Fruit fly (Drosophila melanogaster) whole organism, prepupa: ENCODE data around the gene RhoGEF64C.
A peak's percentile ranks its signal among the peaks of the same experiment; 100 is the strongest.

ENCODE experiments used
- Blimp-1 ChIP-seq: fragments of 200-800 bp; sonication (Bioruptor generic); optimal IDR thresholded peaks from 3 replicates; lab custom pipeline; 2017; ENCODE audit warnings: missing biosample characterization, missing genetic modification characterization, mild to moderate bottlenecking, moderate library complexity, missing genetic modification reagents
- CG10669 ChIP-seq: fragments of 200-800 bp; sonication (Bioruptor generic); optimal IDR thresholded peaks from 3 replicates; lab custom pipeline; 2018; ENCODE audit warnings: missing biosample characterization, mild to moderate bottlenecking, missing genetic modification characterization, moderate library complexity
- CG11294 ChIP-seq: fragments of 200-800 bp; sonication (Bioruptor generic); IDR thresholded peaks from 2 replicates; pipeline ENCODE4 v1.3.6; 2022; ENCODE audit warnings: missing biosample characterization, missing genetic modification characterization
- CG11762 ChIP-seq: fragments of 200-800 bp; sonication (Bioruptor generic); optimal IDR thresholded peaks from 3 replicates; lab custom pipeline; 2016; ENCODE audit warnings: missing biosample characterization, missing genetic modification characterization; ENCODE audit not compliant: insufficient read depth
- CG11902 ChIP-seq: fragments of 200-800 bp; sonication (Bioruptor generic); optimal IDR thresholded peaks from 3 replicates; lab custom pipeline; 2016; ENCODE audit warnings: missing biosample characterization, missing genetic modification characterization
- CG15336 ChIP-seq: fragments of 200-800 bp; sonication (Bioruptor generic); IDR thresholded peaks from 2 replicates; pipeline ENCODE4 v1.3.6; 2022; ENCODE audit warnings: missing biosample characterization, missing genetic modification characterization
- CG16779 ChIP-seq: fragments of 200-800 bp; sonication (Bioruptor generic); optimal IDR thresholded peaks from 3 replicates; lab custom pipeline; 2017; ENCODE audit warnings: missing biosample characterization, mild to moderate bottlenecking, missing genetic modification characterization
- CG3032 ChIP-seq: fragments of 200-800 bp; optimal IDR thresholded peaks from 2 replicates; lab custom pipeline; 2019; ENCODE audit warnings: missing biosample characterization, mild to moderate bottlenecking, missing genetic modification characterization, moderate library complexity
- CG31627 ChIP-seq: fragments of 200-800 bp; sonication (Bioruptor generic); optimal IDR thresholded peaks from 3 replicates; lab custom pipeline; 2016; ENCODE audit warnings: missing biosample characterization, missing genetic modification characterization
- CG32006 ChIP-seq: fragments of 200-800 bp; sonication (Bioruptor generic); optimal IDR thresholded peaks from 3 replicates; lab custom pipeline; 2017; ENCODE audit warnings: missing biosample characterization, mild to moderate bottlenecking, missing genetic modification characterization
- CG3919 ChIP-seq: fragments of 200-800 bp; sonication (Bioruptor generic); optimal IDR thresholded peaks from 3 replicates; lab custom pipeline; 2016; ENCODE audit warnings: missing biosample characterization, missing genetic modification characterization
- CG4318 ChIP-seq: fragments of 200-800 bp; sonication (Bioruptor generic); optimal IDR thresholded peaks from 3 replicates; lab custom pipeline; 2017; ENCODE audit warnings: missing biosample characterization, mild to moderate bottlenecking, missing genetic modification characterization
- CG6163 ChIP-seq: fragments of 200-800 bp; sonication (Bioruptor generic); IDR thresholded peaks from 3 replicates; pipeline ENCODE4 v1.3.6; 2022; ENCODE audit warnings: missing biosample characterization, missing genetic modification characterization
- CG6792 ChIP-seq: fragments of 200-800 bp; sonication (Bioruptor generic); optimal IDR thresholded peaks from 3 replicates; lab custom pipeline; 2016; ENCODE audit warnings: missing biosample characterization, missing genetic modification characterization
- CG6808 ChIP-seq: fragments of 200-800 bp; sonication (Bioruptor generic); optimal IDR thresholded peaks from 3 replicates; lab custom pipeline; 2017; ENCODE audit warnings: missing biosample characterization, missing genetic modification characterization, mild to moderate bottlenecking, moderate library complexity, missing genetic modification reagents
- CG6854 ChIP-seq: fragments of 200-800 bp; sonication (Bioruptor generic); optimal IDR thresholded peaks from 2 replicates; lab custom pipeline; 2017; ENCODE audit warnings: missing biosample characterization, mild to moderate bottlenecking, missing genetic modification characterization
- CG7368 ChIP-seq: fragments of 200-800 bp; sonication (Bioruptor generic); optimal IDR thresholded peaks from 3 replicates; lab custom pipeline; 2016; ENCODE audit warnings: missing biosample characterization, missing genetic modification characterization
- CG8119 ChIP-seq: fragments of 200-800 bp; sonication (Bioruptor generic); IDR thresholded peaks from 3 replicates; pipeline ENCODE4 v1.3.6; 2022; ENCODE audit warnings: missing biosample characterization, missing genetic modification characterization
- CG8319 ChIP-seq: fragments of 200-800 bp; sonication (Bioruptor generic); optimal IDR thresholded peaks from 3 replicates; lab custom pipeline; 2016; ENCODE audit warnings: missing biosample characterization, missing genetic modification characterization
- CG8632 ChIP-seq: fragments of 200-800 bp; sonication (Bioruptor generic); optimal IDR thresholded peaks from 3 replicates; lab custom pipeline; 2016; ENCODE audit warnings: missing biosample characterization, missing genetic modification characterization
- CG9139 ChIP-seq: fragments of 200-800 bp; sonication (Bioruptor generic); optimal IDR thresholded peaks from 3 replicates; lab custom pipeline; 2017; ENCODE audit warnings: missing biosample characterization, mild to moderate bottlenecking, missing genetic modification characterization
- Eip78C ChIP-seq: fragments of 200-800 bp; sonication (Bioruptor generic); peaks from one replicate; lab custom pipeline; 2016; ENCODE audit warnings: missing biosample characterization, missing genetic modification characterization
- Ets96B ChIP-seq: fragments of 200-800 bp; optimal IDR thresholded peaks from 2 replicates; lab custom pipeline; 2019; ENCODE audit warnings: missing biosample characterization, mild to moderate bottlenecking, missing genetic modification characterization, moderate library complexity
- Gug ChIP-seq: fragments of 200-800 bp; sonication (Bioruptor generic); IDR thresholded peaks from 2 replicates; pipeline ENCODE4 v1.3.6; 2022; ENCODE audit warnings: missing biosample characterization, missing genetic modification characterization
- Hr39 ChIP-seq: fragments of 200-800 bp; sonication (Bioruptor generic); optimal IDR thresholded peaks from 2 replicates; lab custom pipeline; 2016; ENCODE audit warnings: missing biosample characterization, missing genetic modification characterization
- Hr4 ChIP-seq: fragments of 200-800 bp; sonication (Bioruptor generic); optimal IDR thresholded peaks from 3 replicates; lab custom pipeline; 2016; ENCODE audit warnings: missing biosample characterization, missing genetic modification characterization
- Lpt ChIP-seq: fragments of 200-800 bp; sonication (Bioruptor generic); optimal IDR thresholded peaks from 3 replicates; lab custom pipeline; 2016; ENCODE audit warnings: missing biosample characterization, missing genetic modification characterization
- Met ChIP-seq: fragments of 200-800 bp; sonication (Bioruptor generic); optimal IDR thresholded peaks from 3 replicates; lab custom pipeline; 2016; ENCODE audit warnings: missing biosample characterization, missing genetic modification characterization
- OdsH ChIP-seq: fragments of 200-800 bp; sonication (Bioruptor generic); optimal IDR thresholded peaks from 3 replicates; lab custom pipeline; 2016; ENCODE audit warnings: missing biosample characterization, missing genetic modification characterization
- Smox ChIP-seq: fragments of 200-800 bp; sonication (Bioruptor generic); optimal IDR thresholded peaks from 3 replicates; lab custom pipeline; 2016; ENCODE audit warnings: missing biosample characterization, missing genetic modification characterization
- Sox14 ChIP-seq: fragments of 200-800 bp; sonication (Bioruptor generic); optimal IDR thresholded peaks from 3 replicates; lab custom pipeline; 2016; ENCODE audit warnings: missing biosample characterization, missing genetic modification characterization
- achi ChIP-seq: fragments of 200-800 bp; sonication (Bioruptor generic); optimal IDR thresholded peaks from 3 replicates; lab custom pipeline; 2016; ENCODE audit warnings: missing biosample characterization, missing genetic modification characterization
- acj6 ChIP-seq: fragments of 200-800 bp; sonication (Bioruptor generic); optimal IDR thresholded peaks from 3 replicates; lab custom pipeline; 2016; ENCODE audit warnings: missing biosample characterization, missing genetic modification characterization
- cyc ChIP-seq: fragments of 200-800 bp; sonication (Bioruptor generic); optimal IDR thresholded peaks from 3 replicates; lab custom pipeline; 2016; ENCODE audit warnings: missing biosample characterization, missing genetic modification characterization
- dac ChIP-seq: fragments of 200-800 bp; sonication (Bioruptor generic); optimal IDR thresholded peaks from 2 replicates; lab custom pipeline; 2017; ENCODE audit warnings: missing biosample characterization, mild to moderate bottlenecking, missing genetic modification characterization
- dsx ChIP-seq: fragments of 200-800 bp; optimal IDR thresholded peaks from 3 replicates; lab custom pipeline; 2019; ENCODE audit warnings: missing biosample characterization, mild to moderate bottlenecking, missing genetic modification characterization, moderate library complexity; ENCODE audit not compliant: poor library complexity, severe bottlenecking
- eg ChIP-seq: fragments of 200-800 bp; sonication (Bioruptor generic); IDR thresholded peaks from 3 replicates; pipeline ENCODE4 v1.3.6; 2022; ENCODE audit warnings: missing biosample characterization, missing genetic modification characterization
- fd59A ChIP-seq: fragments of 200-800 bp; sonication (Bioruptor generic); optimal IDR thresholded peaks from 2 replicates; lab custom pipeline; 2017; ENCODE audit warnings: missing biosample characterization, mild to moderate bottlenecking, missing genetic modification characterization, missing genetic modification reagents
- fd85E ChIP-seq: fragments of 200-800 bp; sonication (Bioruptor generic); optimal IDR thresholded peaks from 3 replicates; lab custom pipeline; 2016; ENCODE audit warnings: missing biosample characterization, missing genetic modification characterization
- fkh ChIP-seq: fragments of 200-800 bp; sonication (Bioruptor generic); optimal IDR thresholded peaks from 3 replicates; lab custom pipeline; 2017; ENCODE audit warnings: missing biosample characterization, mild to moderate bottlenecking, missing genetic modification characterization, moderate library complexity
- net ChIP-seq: fragments of 200-800 bp; sonication (Bioruptor generic); optimal IDR thresholded peaks from 3 replicates; lab custom pipeline; 2016; ENCODE audit warnings: missing biosample characterization, missing genetic modification characterization
- pdm3 ChIP-seq: fragments of 200-800 bp; sonication (Bioruptor generic); optimal IDR thresholded peaks from 3 replicates; lab custom pipeline; 2016; ENCODE audit warnings: missing biosample characterization, missing genetic modification characterization
- salr ChIP-seq, 2 experiments: fragments of 200-800 bp; sonication (Bioruptor generic); optimal IDR thresholded peaks; 3 replicates each; lab custom pipeline; 2016 to 2018; ENCODE audit warnings: missing biosample characterization in 2 of 2, missing genetic modification characterization in 2 of 2, mild to moderate bottlenecking in 1 of 2
- spab ChIP-seq: fragments of 200-800 bp; sonication (Bioruptor generic); optimal IDR thresholded peaks from 2 replicates; lab custom pipeline; 2017; ENCODE audit warnings: missing biosample characterization, mild to moderate bottlenecking, missing genetic modification characterization, missing genetic modification reagents
- ss ChIP-seq, 2 experiments: fragments of 200-800 bp; sonication (Bioruptor generic); optimal IDR thresholded peaks; 2 replicates in 1 of 2; 3 replicates in 1 of 2; lab custom pipeline; 2017 to 2018; ENCODE audit warnings: mild to moderate bottlenecking in 2 of 2, missing biosample characterization in 2 of 2, missing genetic modification characterization in 2 of 2, moderate library complexity in 1 of 2
- svp ChIP-seq: fragments of 200-800 bp; sonication (Bioruptor generic); peaks from one replicate; lab custom pipeline; 2016; ENCODE audit warnings: missing biosample characterization, missing genetic modification characterization
- topi ChIP-seq: fragments of 200-800 bp; sonication (Bioruptor generic); optimal IDR thresholded peaks from 3 replicates; lab custom pipeline; 2016; ENCODE audit warnings: missing biosample characterization, missing genetic modification characterization

Gene RhoGEF64C

dm6 chr3L:4702003-4702402 is 9.4 kb downstream of the RhoGEF64C start:
- TF ChIP-seq pdm3 (peak; percentile 24), OdsH (GFP tag; lab: Kevin White, UChicago) (peak; percentile 33), ss (GFP tag; optimal IDR thresholded peaks at IDR 0.05; lab: Kevin White, UChicago) (peak in 1 of 2 experiments; percentile 29), achi (GFP tag; lab: Kevin White, UChicago) (peak; percentile 26), CG16779 (no peak), CG6163 (peak; percentile 58; the same call in 2 of the 3 replicates), dsx (GFP tag; lab: Kevin White, UChicago) (peak; percentile 6), svp (no peak), CG4318 (GFP tag; lab: Kevin White, UChicago) (no peak), CG8119 (GFP tag; lab: Robert Waterston, UW) (no peak; the same call in 2 of the 3 replicates), CG10669 (GFP tag; lab: Kevin White, UChicago) (peak; percentile 17), Hr4 (GFP tag; lab: Kevin White, UChicago) (peak; percentile 8), cyc (GFP tag; lab: Kevin White, UChicago) (no peak), Eip78C (GFP tag; lab: Kevin White, UChicago) (peak; percentile 80), CG32006 (peak; percentile 9), acj6 (GFP tag; lab: Kevin White, UChicago) (peak; percentile 46), Met (GFP tag; lab: Kevin White, UChicago) (no peak), CG7368 (no peak), Ets96B (tag; lab: Kevin White, UChicago) (peak; percentile 27), CG3032 (tag; lab: Kevin White, UChicago) (peak; percentile 2), fd59A (GFP tag; lab: Kevin White, UChicago) (peak; percentile 4)

- TF ChIP-seq cyc (GFP tag; lab: Kevin White, UChicago) = peak; percentile 2
- peak; percentile 72 for TF ChIP-seq Sox14 (GFP tag; lab: Kevin White, UChicago)
- no peak for TF ChIP-seq fkh (GFP tag; lab: Kevin White, UChicago)
- TF ChIP-seq CG10669 (GFP tag; lab: Kevin White, UChicago) = peak; percentile 9
- peak; percentile 40 for TF ChIP-seq net (GFP tag; lab: Kevin White, UChicago)
- peak; percentile 49 for TF ChIP-seq svp
- no peak for TF ChIP-seq ss (GFP tag; optimal IDR thresholded peaks at IDR 0.05; lab: Kevin White, UChicago)
- no peak for TF ChIP-seq fd85E (GFP tag; lab: Kevin White, UChicago)
- TF ChIP-seq acj6 (GFP tag; lab: Kevin White, UChicago) = peak; percentile 64
- TF ChIP-seq CG3032 (tag; lab: Kevin White, UChicago) = peak; percentile 52
- TF ChIP-seq CG9139 (GFP tag; lab: Kevin White, UChicago) = no peak
- peak in 1 of 2 experiments; percentile 81 for TF ChIP-seq salr (GFP tag; optimal IDR thresholded peaks at IDR 0.05; lab: Kevin White, UChicago)
- TF ChIP-seq CG11762 (GFP tag; lab: Kevin White, UChicago) = peak; percentile 33
- TF ChIP-seq CG31627 (GFP tag; lab: Kevin White, UChicago) = no peak
- TF ChIP-seq Smox (GFP tag; lab: Kevin White, UChicago) = no peak
- TF ChIP-seq CG15336 = peak; percentile 92
- peak; percentile 31 for TF ChIP-seq dsx (GFP tag; lab: Kevin White, UChicago)
- TF ChIP-seq Gug (GFP tag; lab: Robert Waterston, UW) = peak; percentile 87
- TF ChIP-seq Met (GFP tag; lab: Kevin White, UChicago) = no peak
- no peak for TF ChIP-seq CG6854 (GFP tag; lab: Kevin White, UChicago)
- TF ChIP-seq OdsH (GFP tag; lab: Kevin White, UChicago) = peak; percentile 72
- TF ChIP-seq fd59A (GFP tag; lab: Kevin White, UChicago) = no peak
- peak; percentile 74 for TF ChIP-seq CG4318 (GFP tag; lab: Kevin White, UChicago)
- TF ChIP-seq CG8319 (GFP tag; lab: Kevin White, UChicago) = peak; percentile 20
- TF ChIP-seq Hr39 (GFP tag; lab: Kevin White, UChicago) = no peak
- peak; percentile 88 for TF ChIP-seq eg (GFP tag; lab: Robert Waterston, UW)
- TF ChIP-seq spab (GFP tag; lab: Kevin White, UChicago) = no peak
- TF ChIP-seq Eip78C (GFP tag; lab: Kevin White, UChicago) = peak; percentile 89
- TF ChIP-seq Blimp-1 (GFP tag; lab: Kevin White, UChicago) = no peak
- TF ChIP-seq topi (GFP tag; lab: Kevin White, UChicago) = peak; percentile 48
- TF ChIP-seq CG8632 (GFP tag; lab: Kevin White, UChicago) = no peak
- TF ChIP-seq CG8119 (GFP tag; lab: Robert Waterston, UW) = peak; percentile 91
- TF ChIP-seq CG11294 (GFP tag; lab: Robert Waterston, UW) = peak; percentile 78
- peak; percentile 9 for TF ChIP-seq CG7368
- peak; percentile 53 for TF ChIP-seq dac (GFP tag; lab: Kevin White, UChicago)
- peak; percentile 80 for TF ChIP-seq CG3919
- peak; percentile 87 for TF ChIP-seq CG32006
- peak; percentile 61 for TF ChIP-seq Lpt (GFP tag; lab: Kevin White, UChicago)
- TF ChIP-seq pdm3 = peak; percentile 64
- TF ChIP-seq CG11902 (GFP tag; lab: Kevin White, UChicago) = no peak
- TF ChIP-seq CG6792 (GFP tag; lab: Kevin White, UChicago) = peak; percentile 43
- TF ChIP-seq CG6808 (GFP tag; lab: Kevin White, UChicago) = no peak
Observed at dm6 chr3L:4707831-4708230, 15.2 kb downstream of the RhoGEF64C start.
